Worm (Caenorhabditis elegans) whole organism, L3 larva: ENCODE data around the gene T28F3.11.

Source experiments
- aly-2 ChIP-seq: fragments of 150-350 bp; optimal IDR thresholded peaks from 2 replicates; lab custom pipeline; 2014; ENCODE audit warnings: missing biosample characterization, missing genetic modification characterization
- ama-1 ChIP-seq: fragments of 150-350 bp; optimal IDR thresholded peaks from 2 replicates; lab custom pipeline; 2018
- ceh-16 ChIP-seq: sonication (generic microtip); optimal IDR thresholded peaks from 2 replicates; lab custom pipeline; 2017; ENCODE audit warnings: missing biosample characterization, missing genetic modification characterization
- fkh-10 ChIP-seq: sonication (generic microtip); optimal IDR thresholded peaks from 2 replicates; lab custom pipeline; 2017; ENCODE audit warnings: missing biosample characterization, missing genetic modification reagents, missing genetic modification characterization
- nhr-11 ChIP-seq: fragments of 150-350 bp; optimal IDR thresholded peaks from 2 replicates; lab custom pipeline; 2014; ENCODE audit warnings: missing biosample characterization, missing genetic modification characterization
- pha-4 ChIP-seq: fragments of 150-350 bp; optimal IDR thresholded peaks from 2 replicates; lab custom pipeline; 2014; ENCODE audit warnings: missing biosample characterization, missing genetic modification reagents, missing genetic modification characterization
- skn-1 ChIP-seq: fragments of 150-350 bp; optimal IDR thresholded peaks from 2 replicates; lab custom pipeline; 2014; ENCODE audit warnings: missing biosample characterization, missing genetic modification characterization
- ztf-11 ChIP-seq: fragments of 150-350 bp; optimal IDR thresholded peaks from 2 replicates; lab custom pipeline; 2014; ENCODE audit warnings: missing biosample characterization, missing genetic modification characterization
- ztf-4 ChIP-seq: fragments of 150-350 bp; optimal IDR thresholded peaks from 2 replicates; lab custom pipeline; 2014; ENCODE audit warnings: missing biosample characterization, missing genetic modification characterization

- TF ChIP-seq aly-2 (tag; lab: Kevin White, UChicago) (no peak), ztf-11 (tag; lab: Kevin White, UChicago) (no peak), fkh-10 (no peak), pha-4 (tag; lab: Kevin White, UChicago) (no peak), ama-1 (lab: Kevin White, UChicago) (no peak), ztf-4 (tag; lab: Kevin White, UChicago) (no peak), nhr-11 (tag; lab: Kevin White, UChicago) (no peak), skn-1 (tag; lab: Kevin White, UChicago) (no peak), ceh-16 (tag; lab: Kevin White, UChicago) (no peak)
Observed at ce11 chrIV:17332261-17332660, 40.8 kb upstream of the T28F3.11 start, which contains the start of gene C49C3.7.
